Worm (Caenorhabditis elegans) whole organism, L4 larva: ENCODE measurements around the gene mfsd-6.

Experiments
- F37D6.2 ChIP-seq: sonication (generic microtip); optimal IDR thresholded peaks from 2 replicates; lab custom pipeline; 2016; ENCODE audit warnings: mild to moderate bottlenecking, missing genetic modification characterization, missing compliant biosample characterization
- F44E2.7 ChIP-seq: fragments of 200-800 bp; sonication (Bioruptor generic); IDR thresholded peaks from 2 replicates; pipeline ENCODE4 v2.1.2; 2022; ENCODE audit warnings: missing genetic modification characterization, missing compliant biosample characterization
- F49E8.2 ChIP-seq: sonication (generic microtip); optimal IDR thresholded peaks from 2 replicates; lab custom pipeline; 2016; ENCODE audit warnings: missing compliant biosample characterization, mild to moderate bottlenecking, missing genetic modification characterization, borderline replicate concordance
- T26A8.4 ChIP-seq: fragments of 200-800 bp; sonication (Bioruptor generic); IDR thresholded peaks from 2 replicates; pipeline ENCODE4 v1.3.6; 2022; ENCODE audit warnings: missing genetic modification characterization, missing compliant biosample characterization
- Y48G9A.11 ChIP-seq: fragments of 200-800 bp; sonication (Bioruptor generic); IDR thresholded peaks from 2 replicates; pipeline ENCODE4 v1.3.6; 2022; ENCODE audit warnings: missing genetic modification reagents, missing genetic modification characterization, missing compliant biosample characterization
- ZK546.5 ChIP-seq, 2 experiments: sonication (generic microtip); optimal IDR thresholded peaks; 2 replicates each; lab custom pipeline; 2017; ENCODE audit warnings: missing biosample characterization in 2 of 2, missing genetic modification characterization in 2 of 2
- aha-1 ChIP-seq: fragments of 150-350 bp; peaks from one replicate; lab custom pipeline; 2014; ENCODE audit warnings: missing biosample characterization, missing genetic modification characterization
- aly-2 ChIP-seq: sonication (generic microtip); optimal IDR thresholded peaks from 2 replicates; lab custom pipeline; 2018; ENCODE audit warnings: missing biosample characterization, missing genetic modification characterization
- ceh-44 ChIP-seq: fragments of 200-800 bp; sonication (Bioruptor generic); IDR thresholded peaks from 2 replicates; pipeline ENCODE4 v1.3.6; 2022; ENCODE audit warnings: missing genetic modification reagents, missing genetic modification characterization, missing compliant biosample characterization
- ceh-62 ChIP-seq: sonication (generic microtip); optimal IDR thresholded peaks from 2 replicates; lab custom pipeline; 2017; ENCODE audit warnings: missing biosample characterization, missing genetic modification characterization
- ceh-82 ChIP-seq: sonication (generic microtip); optimal IDR thresholded peaks from 2 replicates; lab custom pipeline; 2017; ENCODE audit warnings: missing biosample characterization, missing genetic modification characterization
- cey-2 ChIP-seq: sonication (generic microtip); optimal IDR thresholded peaks from 3 replicates; lab custom pipeline; 2017; ENCODE audit warnings: missing genetic modification characterization, mild to moderate bottlenecking, missing compliant biosample characterization, antibody characterized with exemption, borderline replicate concordance; ENCODE audit not compliant: insufficient read depth
- daf-16 ChIP-seq, 3 experiments: sonication (generic microtip); optimal IDR thresholded peaks; 2 replicates each; lab custom pipeline; 2016 to 2017; ENCODE audit warnings: missing genetic modification characterization in 3 of 3, missing genetic modification reagents in 3 of 3, mild to moderate bottlenecking in 2 of 3, missing compliant biosample characterization in 2 of 3, missing biosample characterization in 1 of 3, moderate library complexity in 1 of 3
- daf-19 ChIP-seq: fragments of 200-800 bp; sonication (Bioruptor generic); conservative IDR thresholded peaks from 2 replicates; pipeline ENCODE4 v1.3.6; 2022; ENCODE audit warnings: missing genetic modification characterization, missing compliant biosample characterization
- dmd-8 ChIP-seq: fragments of 200-800 bp; sonication (Bioruptor generic); IDR thresholded peaks from 2 replicates; pipeline ENCODE4 v1.3.6; 2022; ENCODE audit warnings: missing genetic modification characterization, missing compliant biosample characterization
- egl-27 ChIP-seq: sonication (generic microtip); optimal IDR thresholded peaks from 3 replicates; lab custom pipeline; 2017; ENCODE audit warnings: missing biosample characterization, missing genetic modification reagents, missing genetic modification characterization
- fos-1 ChIP-seq: fragments of 150-350 bp; optimal IDR thresholded peaks from 2 replicates; lab custom pipeline; 2014; ENCODE audit warnings: missing biosample characterization, missing genetic modification characterization
- gei-8 ChIP-seq: fragments of 200-800 bp; sonication (Bioruptor generic); optimal IDR thresholded peaks from 2 replicates; lab custom pipeline; 2018; ENCODE audit warnings: mild to moderate bottlenecking, missing genetic modification characterization, missing compliant biosample characterization
- hlh-11 ChIP-seq: fragments of 200-800 bp; sonication (Bioruptor generic); optimal IDR thresholded peaks from 2 replicates; lab custom pipeline; 2018; ENCODE audit warnings: mild to moderate bottlenecking, missing genetic modification characterization, missing compliant biosample characterization
- hlh-30 ChIP-seq: sonication (generic microtip); optimal IDR thresholded peaks from 2 replicates; lab custom pipeline; 2017; ENCODE audit warnings: antibody characterized with exemption, mild to moderate bottlenecking, missing genetic modification characterization, missing compliant biosample characterization; ENCODE audit not compliant: insufficient read depth
- lin-1 ChIP-seq: fragments of 200-800 bp; sonication (Bioruptor generic); IDR thresholded peaks from 2 replicates; pipeline ENCODE4 v1.3.6; 2022; ENCODE audit warnings: missing genetic modification reagents, missing genetic modification characterization, missing compliant biosample characterization
- lin-15B ChIP-seq: fragments of 150-350 bp; sonication (generic microtip); optimal IDR thresholded peaks from 3 replicates; lab custom pipeline; 2014; ENCODE audit warnings: missing biosample characterization, missing genetic modification characterization
- lin-38 ChIP-seq: fragments of 200-800 bp; sonication (Bioruptor generic); IDR thresholded peaks from 2 replicates; pipeline ENCODE4 v1.3.6; 2022; ENCODE audit warnings: missing genetic modification reagents, missing genetic modification characterization, missing compliant biosample characterization
- lin-39 ChIP-seq: fragments of 150-350 bp; optimal IDR thresholded peaks from 2 replicates; lab custom pipeline; 2014; ENCODE audit warnings: missing biosample characterization, missing genetic modification reagents, missing genetic modification characterization
- lsy-2 ChIP-seq, 2 experiments: fragments of 150-350 bp in 1 of 2; sonication (generic microtip) in 1 of 2; optimal IDR thresholded peaks; 2 replicates each; lab custom pipeline; 2014 to 2017; ENCODE audit warnings: missing biosample characterization in 2 of 2, missing genetic modification characterization in 2 of 2
- madf-5 ChIP-seq, 2 experiments: fragments of 200-800 bp; sonication (Bioruptor generic); IDR thresholded peaks; 2 replicates each; pipeline ENCODE4 v1.3.6; 2022; ENCODE audit warnings: missing compliant biosample characterization in 2 of 2, missing genetic modification characterization in 2 of 2
- madf-9 ChIP-seq: fragments of 200-800 bp; sonication (Bioruptor generic); conservative IDR thresholded peaks from 2 replicates; pipeline ENCODE4 v1.3.6; 2022; ENCODE audit warnings: missing genetic modification reagents, missing genetic modification characterization, missing compliant biosample characterization
- mdt-29 ChIP-seq: fragments of 200-800 bp; sonication (Bioruptor generic); IDR thresholded peaks from 2 replicates; pipeline ENCODE4 v1.3.6; 2022; ENCODE audit warnings: missing genetic modification reagents, missing genetic modification characterization, missing compliant biosample characterization
- mxl-2 ChIP-seq: fragments of 200-800 bp; sonication (Bioruptor generic); conservative IDR thresholded peaks from 2 replicates; pipeline ENCODE4 v1.3.6; 2022; ENCODE audit warnings: missing genetic modification reagents, missing genetic modification characterization, missing compliant biosample characterization
- mxl-3 ChIP-seq: fragments of 200-800 bp; sonication (Bioruptor generic); optimal IDR thresholded peaks from 2 replicates; lab custom pipeline; 2018; ENCODE audit warnings: mild to moderate bottlenecking, missing genetic modification characterization, missing compliant biosample characterization
- nhr-28 ChIP-seq: fragments of 150-350 bp; optimal IDR thresholded peaks from 2 replicates; lab custom pipeline; 2014; ENCODE audit warnings: missing biosample characterization, missing genetic modification characterization
- nhr-41 ChIP-seq: fragments of 200-800 bp; sonication (Bioruptor generic); IDR thresholded peaks from 2 replicates; pipeline ENCODE4 v1.3.6; 2022; ENCODE audit warnings: missing genetic modification reagents, missing genetic modification characterization, missing compliant biosample characterization
- nhr-42 ChIP-seq: fragments of 200-800 bp; sonication (Bioruptor generic); IDR thresholded peaks from 2 replicates; pipeline ENCODE4 v1.3.6; 2022; ENCODE audit warnings: missing genetic modification characterization, missing compliant biosample characterization
- nhr-6 ChIP-seq: fragments of 150-350 bp; optimal IDR thresholded peaks from 2 replicates; lab custom pipeline; 2014; ENCODE audit warnings: missing biosample characterization, missing genetic modification characterization
- nhr-77 ChIP-seq: fragments of 150-350 bp; optimal IDR thresholded peaks from 2 replicates; lab custom pipeline; 2014; ENCODE audit warnings: missing biosample characterization, missing genetic modification characterization
- pqm-1 ChIP-seq: sonication (generic microtip); optimal IDR thresholded peaks from 2 replicates; lab custom pipeline; 2017; ENCODE audit warnings: missing biosample characterization, missing genetic modification characterization
- saeg-2 ChIP-seq: fragments of 200-800 bp; sonication (Bioruptor generic); IDR thresholded peaks from 2 replicates; pipeline ENCODE4 v1.3.6; 2022; ENCODE audit warnings: missing genetic modification reagents, missing genetic modification characterization, missing compliant biosample characterization
- set-16 ChIP-seq: fragments of 200-800 bp; sonication (Bioruptor generic); IDR thresholded peaks from 2 replicates; pipeline ENCODE4 v1.3.6; 2022; ENCODE audit warnings: missing genetic modification reagents, missing genetic modification characterization, missing compliant biosample characterization
- snpc-4 ChIP-seq: fragments of 150-350 bp; optimal IDR thresholded peaks from 2 replicates; lab custom pipeline; 2014; ENCODE audit warnings: missing biosample characterization, missing genetic modification characterization
- spr-3 ChIP-seq: fragments of 200-800 bp; sonication (Bioruptor generic); optimal IDR thresholded peaks from 2 replicates; lab custom pipeline; 2018; ENCODE audit warnings: mild to moderate bottlenecking, missing genetic modification characterization, missing compliant biosample characterization
- tag-97 ChIP-seq: fragments of 200-800 bp; sonication (Bioruptor generic); IDR thresholded peaks from 2 replicates; pipeline ENCODE4 v1.3.6; 2022; ENCODE audit warnings: missing genetic modification characterization, missing compliant biosample characterization
- tra-1 ChIP-seq: fragments of 200-800 bp; sonication (Bioruptor generic); IDR thresholded peaks from 2 replicates; pipeline ENCODE4 v1.3.6; 2022; ENCODE audit warnings: missing genetic modification reagents, missing genetic modification characterization, missing compliant biosample characterization
- unc-130 ChIP-seq: sonication (generic microtip); optimal IDR thresholded peaks from 2 replicates; lab custom pipeline; 2016; ENCODE audit warnings: missing genetic modification reagents, missing genetic modification characterization, missing compliant biosample characterization
- unc-39 ChIP-seq: sonication (generic microtip); optimal IDR thresholded peaks from 2 replicates; lab custom pipeline; 2017; ENCODE audit warnings: missing biosample characterization, missing genetic modification characterization
- zfp-2 ChIP-seq: sonication (generic microtip); optimal IDR thresholded peaks from 2 replicates; lab custom pipeline; 2016; ENCODE audit warnings: mild to moderate bottlenecking, missing genetic modification characterization, missing compliant biosample characterization
- zfp-3 ChIP-seq: fragments of 200-800 bp; sonication (Bioruptor generic); conservative IDR thresholded peaks from 2 replicates; pipeline ENCODE4 v1.3.6; 2022; ENCODE audit warnings: missing genetic modification reagents, missing genetic modification characterization, missing compliant biosample characterization
- ztf-11 ChIP-seq: fragments of 150-350 bp; optimal IDR thresholded peaks from 2 replicates; lab custom pipeline; 2014; ENCODE audit warnings: missing biosample characterization, missing genetic modification characterization
- ztf-7 ChIP-seq: fragments of 150-350 bp; optimal IDR thresholded peaks from 2 replicates; lab custom pipeline; 2014; ENCODE audit warnings: missing biosample characterization, missing genetic modification characterization

The mfsd-6 gene

ce11 chrIII:7571726-7572125, 7.5 kb downstream of the mfsd-6 start (continued):
- TF ChIP-seq tra-1 (GFP tag; lab: Robert Waterston, UW) (no peak), aly-2 (tag; lab: Kevin White, UChicago) (no peak), madf-9 (GFP tag; lab: Robert Waterston, UW) (no peak), F49E8.2 (tag; lab: Kevin White, UChicago) (peak; percentile 23), zfp-3 (no peak), lin-1 (GFP tag; lab: Robert Waterston, UW) (0 out of 2 replicates have a peak, but pooled peaks have one; percentile 29), dmd-8 (no peak), lin-38 (peak; percentile 40; the same call in 1 of the 2 replicates), spr-3 (no peak), ceh-82 (tag; lab: Kevin White, UChicago) (no peak), Y48G9A.11 (GFP tag; lab: Robert Waterston, UW) (peak; percentile 56), hlh-30 (tag; lab: Kevin White, UChicago) (no peak), tag-97 (GFP tag; lab: Robert Waterston, UW) (no peak)

ce11 chrIII:7570083-7570695, 9.0 kb downstream of the mfsd-6 start, which contains the start of gene R13A5.7:
TSS of gene R13A5.7 (minus strand) at chrIII:7570133.
- TF ChIP-seq daf-16 (GFP tag; optimal IDR thresholded peaks at IDR 0.05; lab: Kevin White, UChicago) = peak in 1 of 2 experiments; percentile 23
- peak; percentile 80 for TF ChIP-seq daf-16 (tag; optimal IDR thresholded peaks at IDR 0.05; lab: Kevin White, UChicago)
- no peak for TF ChIP-seq lin-15B (tag; lab: Kevin White, UChicago)
- no peak for TF ChIP-seq cey-2 (tag; lab: Kevin White, UChicago)
- no peak for TF ChIP-seq unc-39
- TF ChIP-seq nhr-28 (tag; lab: Kevin White, UChicago) = peak; percentile 90
- TF ChIP-seq madf-5 (GFP tag; IDR thresholded peaks at IDR 0.05; lab: Robert Waterston, UW) = no peak
- no peak for TF ChIP-seq zfp-2 (tag; lab: Kevin White, UChicago)
- no peak for TF ChIP-seq unc-130
- no peak for TF ChIP-seq ceh-82 (tag; lab: Kevin White, UChicago)
- TF ChIP-seq F44E2.7 (GFP tag; lab: Robert Waterston, UW) = no peak
- TF ChIP-seq T26A8.4 = no peak; the same call in 1 of the 2 replicates
- 0 out of 2 replicates have a peak, but pooled peaks have one; percentile 25 for TF ChIP-seq nhr-41 (GFP tag; lab: Robert Waterston, UW)
- no peak for TF ChIP-seq lin-39 (tag; lab: Kevin White, UChicago)
- peak; percentile 31 for TF ChIP-seq F37D6.2 (tag; lab: Kevin White, UChicago)
- TF ChIP-seq lsy-2 (tag; optimal IDR thresholded peaks at IDR 0.05; lab: Kevin White, UChicago) = peak; percentile 85 to 86
- no peak for TF ChIP-seq ztf-7 (tag; lab: Kevin White, UChicago)
- no peak for TF ChIP-seq dmd-8
- no peak for TF ChIP-seq fos-1 (tag; lab: Kevin White, UChicago)
- peak; percentile 48 for TF ChIP-seq gei-8 (GFP tag; lab: Kevin White, UChicago)
- no peak for TF ChIP-seq egl-27 (tag; lab: Kevin White, UChicago)
- peak; percentile 14 for TF ChIP-seq aha-1
- TF ChIP-seq saeg-2 = 0 out of 2 replicates have a peak, but pooled peaks have one; percentile 20
- TF ChIP-seq nhr-42 = no peak
- TF ChIP-seq aly-2 (tag; lab: Kevin White, UChicago) = no peak
- TF ChIP-seq nhr-77 (tag; lab: Kevin White, UChicago) = peak; percentile 67
- TF ChIP-seq spr-3 = no peak
- 0 out of 2 replicates have a peak, but pooled peaks have one; percentile 38 for TF ChIP-seq ceh-44 (GFP tag; lab: Robert Waterston, UW)
- TF ChIP-seq Y48G9A.11 (GFP tag; lab: Robert Waterston, UW) = no peak
- TF ChIP-seq hlh-11 (tag; lab: Kevin White, UChicago) = peak; percentile 93
- no peak for TF ChIP-seq daf-19 (GFP tag; lab: Robert Waterston, UW)
- peak; percentile 27 for TF ChIP-seq pqm-1 (tag; lab: Kevin White, UChicago)
- TF ChIP-seq mxl-2 (GFP tag; lab: Robert Waterston, UW) = no peak
- TF ChIP-seq mdt-29 (GFP tag; lab: Robert Waterston, UW) = 0 out of 2 replicates have a peak, but pooled peaks have one; percentile 35
- no peak for TF ChIP-seq ceh-62 (tag; lab: Kevin White, UChicago)
- 0 out of 2 replicates have a peak, but pooled peaks have one; percentile 37 for TF ChIP-seq tra-1 (GFP tag; lab: Robert Waterston, UW)
- no peak for TF ChIP-seq snpc-4 (tag; lab: Kevin White, UChicago)
- TF ChIP-seq set-16 (GFP tag; lab: Robert Waterston, UW) = no peak
- TF ChIP-seq ZK546.5 (tag; optimal IDR thresholded peaks at IDR 0.05; lab: Kevin White, UChicago) = no peak
- peak; percentile 95 for TF ChIP-seq mxl-3 (GFP tag; lab: Kevin White, UChicago)
- TF ChIP-seq ztf-11 = no peak
- peak; percentile 75 for TF ChIP-seq nhr-6
